Worm (Caenorhabditis elegans) whole organism, L1 larva: ENCODE results near the gene cat-4.

Experiments
- C04F5.9 ChIP-seq: sonication (generic microtip); optimal IDR thresholded peaks from 2 replicates; lab custom pipeline; 2016; ENCODE audit warnings: missing genetic modification characterization, missing compliant biosample characterization
- C16A3.4 ChIP-seq: fragments of 150-350 bp; optimal IDR thresholded peaks from 2 replicates; lab custom pipeline; 2014; ENCODE audit warnings: missing biosample characterization, missing genetic modification characterization
- F16B12.6 ChIP-seq: fragments of 150-350 bp; optimal IDR thresholded peaks from 2 replicates; lab custom pipeline; 2014; ENCODE audit warnings: missing biosample characterization, missing genetic modification characterization
- aha-1 ChIP-seq: fragments of 150-350 bp; optimal IDR thresholded peaks from 2 replicates; lab custom pipeline; 2014; ENCODE audit warnings: missing biosample characterization, missing genetic modification characterization
- blmp-1 ChIP-seq: fragments of 150-350 bp; optimal IDR thresholded peaks from 2 replicates; lab custom pipeline; 2014; ENCODE audit warnings: missing biosample characterization, missing genetic modification characterization
- ceh-63 ChIP-seq: fragments of 200-800 bp; sonication (Bioruptor generic); optimal IDR thresholded peaks from 2 replicates; lab custom pipeline; 2018; ENCODE audit warnings: mild to moderate bottlenecking, missing genetic modification characterization, missing compliant biosample characterization
- ceh-8 ChIP-seq: fragments of 200-800 bp; sonication (Bioruptor generic); optimal IDR thresholded peaks from 2 replicates; lab custom pipeline; 2018; ENCODE audit warnings: mild to moderate bottlenecking, missing genetic modification characterization, moderate library complexity, missing compliant biosample characterization
- ceh-88 ChIP-seq: fragments of 200-800 bp; sonication (Bioruptor generic); IDR thresholded peaks from 2 replicates; pipeline ENCODE4 v1.3.6; 2022; ENCODE audit warnings: missing genetic modification characterization, missing compliant biosample characterization
- dpl-1 ChIP-seq, 3 experiments: fragments of 150-350 bp in 2 of 3; sonication (generic microtip) in 1 of 3; optimal IDR thresholded peaks; 2 replicates each; lab custom pipeline; 2014 to 2017; ENCODE audit warnings: missing biosample characterization in 3 of 3, missing genetic modification characterization in 3 of 3, missing genetic modification reagents in 3 of 3
- efl-1 ChIP-seq, 4 experiments: fragments of 150-350 bp; optimal IDR thresholded peaks in 3 of 4; peaks in 1 of 4; 1 replicate in 1 of 4; 2 replicates in 3 of 4; lab custom pipeline; 2014; ENCODE audit warnings: missing biosample characterization in 2 of 4, missing genetic modification characterization in 2 of 4, missing genetic modification reagents in 2 of 4
- elt-3 ChIP-seq, 6 experiments: fragments of 150-350 bp in 1 of 6; sonication (generic microtip); optimal IDR thresholded peaks; 2 replicates each; lab custom pipeline; 2017 to 2018; ENCODE audit warnings: missing biosample characterization in 6 of 6, missing genetic modification characterization in 6 of 6, inconsistent platforms in 1 of 6
- fos-1 ChIP-seq: fragments of 150-350 bp; optimal IDR thresholded peaks from 2 replicates; lab custom pipeline; 2014; ENCODE audit warnings: missing biosample characterization, missing genetic modification characterization
- grh-1 ChIP-seq: fragments of 200-800 bp; sonication (Bioruptor generic); IDR thresholded peaks from 2 replicates; pipeline ENCODE4 v1.3.6; 2022; ENCODE audit warnings: missing genetic modification reagents, missing genetic modification characterization, missing compliant biosample characterization
- hlh-4 ChIP-seq: sonication (generic microtip); optimal IDR thresholded peaks from 2 replicates; lab custom pipeline; 2016; ENCODE audit warnings: mild to moderate bottlenecking, missing genetic modification characterization, missing compliant biosample characterization
- irx-1 ChIP-seq: sonication (generic microtip); optimal IDR thresholded peaks from 2 replicates; lab custom pipeline; 2016; ENCODE audit warnings: missing genetic modification characterization, missing compliant biosample characterization
- isw-1 ChIP-seq: fragments of 200-800 bp; sonication (Bioruptor generic); IDR thresholded peaks from 2 replicates; pipeline ENCODE4 v1.3.6; 2022; ENCODE audit warnings: missing genetic modification characterization, missing compliant biosample characterization
- lin-14 ChIP-seq: fragments of 200-800 bp; sonication (Bioruptor generic); optimal IDR thresholded peaks from 2 replicates; lab custom pipeline; 2018; ENCODE audit warnings: mild to moderate bottlenecking, missing genetic modification characterization, moderate library complexity, missing compliant biosample characterization
- lin-39 ChIP-seq: fragments of 150-350 bp; optimal IDR thresholded peaks from 2 replicates; lab custom pipeline; 2014; ENCODE audit warnings: missing biosample characterization, missing genetic modification reagents, missing genetic modification characterization
- lsy-2 ChIP-seq, 2 experiments: fragments of 150-350 bp; optimal IDR thresholded peaks; 2 replicates each; lab custom pipeline; 2014; ENCODE audit warnings: missing biosample characterization in 2 of 2, missing genetic modification characterization in 2 of 2
- mab-9 ChIP-seq: fragments of 200-800 bp; sonication (Bioruptor generic); IDR thresholded peaks from 2 replicates; pipeline ENCODE4 v1.3.6; 2022; ENCODE audit warnings: missing genetic modification reagents, missing genetic modification characterization, missing compliant biosample characterization
- mep-1 ChIP-seq: fragments of 150-350 bp; optimal IDR thresholded peaks from 2 replicates; lab custom pipeline; 2014; ENCODE audit warnings: missing biosample characterization, missing genetic modification characterization
- nhr-19 ChIP-seq: fragments of 200-800 bp; sonication (Bioruptor generic); conservative IDR thresholded peaks from 2 replicates; pipeline ENCODE4 v1.3.6; 2022; ENCODE audit warnings: missing genetic modification characterization, missing compliant biosample characterization
- nhr-20 ChIP-seq: sonication (generic microtip); optimal IDR thresholded peaks from 2 replicates; lab custom pipeline; 2016; ENCODE audit warnings: mild to moderate bottlenecking, missing genetic modification characterization, missing compliant biosample characterization
- nhr-237 ChIP-seq: fragments of 150-350 bp; optimal IDR thresholded peaks from 2 replicates; lab custom pipeline; 2014; ENCODE audit warnings: missing biosample characterization, missing genetic modification characterization
- nhr-28 ChIP-seq: fragments of 150-350 bp; optimal IDR thresholded peaks from 2 replicates; lab custom pipeline; 2014; ENCODE audit warnings: missing biosample characterization, missing genetic modification characterization
- nhr-71 ChIP-seq: sonication (generic microtip); optimal IDR thresholded peaks from 2 replicates; lab custom pipeline; 2016; ENCODE audit warnings: mild to moderate bottlenecking, missing genetic modification characterization, moderate library complexity, missing compliant biosample characterization
- nhr-85 ChIP-seq: sonication (generic microtip); peaks from one replicate; lab custom pipeline; 2016; ENCODE audit warnings: missing genetic modification characterization, inconsistent platforms, missing compliant biosample characterization
- pax-3 ChIP-seq: fragments of 200-800 bp; sonication (Bioruptor generic); optimal IDR thresholded peaks from 2 replicates; lab custom pipeline; 2018; ENCODE audit warnings: mild to moderate bottlenecking, missing genetic modification characterization, moderate library complexity, missing compliant biosample characterization
- pqm-1 ChIP-seq: sonication (generic microtip); optimal IDR thresholded peaks from 3 replicates; lab custom pipeline; 2017; ENCODE audit warnings: missing biosample characterization, missing genetic modification characterization
- skn-1 ChIP-seq: fragments of 150-350 bp; optimal IDR thresholded peaks from 2 replicates; lab custom pipeline; 2014; ENCODE audit warnings: missing biosample characterization, missing genetic modification characterization
- sptf-1 ChIP-seq: fragments of 150-350 bp; optimal IDR thresholded peaks from 2 replicates; lab custom pipeline; 2014; ENCODE audit warnings: missing biosample characterization, missing genetic modification characterization
- swsn-7 ChIP-seq: sonication (generic microtip); optimal IDR thresholded peaks from 2 replicates; lab custom pipeline; 2016; ENCODE audit warnings: missing genetic modification characterization, missing compliant biosample characterization
- tlp-1 ChIP-seq: fragments of 150-350 bp; optimal IDR thresholded peaks from 2 replicates; lab custom pipeline; 2014; ENCODE audit warnings: missing biosample characterization, missing genetic modification characterization
- unc-130 ChIP-seq: fragments of 150-350 bp; optimal IDR thresholded peaks from 2 replicates; lab custom pipeline; 2017; ENCODE audit warnings: missing biosample characterization, missing genetic modification characterization, inconsistent platforms
- unc-86 ChIP-seq: sonication (generic microtip); optimal IDR thresholded peaks from 2 replicates; lab custom pipeline; 2016; ENCODE audit warnings: missing genetic modification characterization, missing compliant biosample characterization
- vab-15 ChIP-seq: sonication (generic microtip); optimal IDR thresholded peaks from 2 replicates; lab custom pipeline; 2017; ENCODE audit warnings: missing genotype, mild to moderate bottlenecking, missing genetic modification characterization, missing compliant biosample characterization
- zag-1 ChIP-seq: fragments of 150-350 bp; optimal IDR thresholded peaks from 2 replicates; lab custom pipeline; 2014; ENCODE audit warnings: missing biosample characterization, missing genetic modification characterization
- ztf-11 ChIP-seq, 2 experiments: sonication (generic microtip); optimal IDR thresholded peaks; 2 replicates each; lab custom pipeline; 2016 to 2017; ENCODE audit warnings: missing genetic modification characterization in 2 of 2, missing biosample characterization in 1 of 2, missing compliant biosample characterization in 1 of 2
- ztf-4 ChIP-seq: fragments of 150-350 bp; optimal IDR thresholded peaks from 2 replicates; lab custom pipeline; 2014; ENCODE audit warnings: missing biosample characterization, missing genetic modification characterization

Gene cat-4

ce11 chrV:10555239-10555638 lies 9.4 kb upstream of the cat-4 start, which contains the start of gene F32G8.3:
TSS of gene F32G8.3 (minus strand) at chrV:10555339.
- TF ChIP-seq dpl-1 (GFP tag; optimal IDR thresholded peaks at IDR 0.05; lab: Kevin White, UChicago) (no peak), ceh-88 (GFP tag; lab: Robert Waterston, UW) (no peak), pqm-1 (tag; lab: Kevin White, UChicago) (no peak), F16B12.6 (tag; lab: Kevin White, UChicago) (no peak), isw-1 (GFP tag; lab: Robert Waterston, UW) (no peak), lin-39 (no peak), blmp-1 (tag; lab: Kevin White, UChicago) (no peak), ceh-8 (GFP tag; lab: Kevin White, UChicago) (no peak), ztf-11 (tag; optimal IDR thresholded peaks at IDR 0.05; lab: Kevin White, UChicago) (no peak), tlp-1 (no peak), C04F5.9 (tag; lab: Kevin White, UChicago) (no peak)

ce11 chrV:10556362-10556761 lies 8.3 kb upstream of the cat-4 start:
- peak; percentile 42; the same call in 1 of the 2 replicates for TF ChIP-seq grh-1
- TF ChIP-seq ztf-4 (tag; lab: Kevin White, UChicago), result no peak
- peak; percentile 72 for TF ChIP-seq nhr-85 (tag; lab: Kevin White, UChicago)
- TF ChIP-seq pax-3, result no peak
- no peak for TF ChIP-seq nhr-237 (tag; lab: Kevin White, UChicago)

- TF ChIP-seq nhr-20 (tag; lab: Kevin White, UChicago), result peak; percentile 48
- peak in 1 of 3 experiments; percentile 14 for TF ChIP-seq dpl-1 (GFP tag; optimal IDR thresholded peaks at IDR 0.05; lab: Kevin White, UChicago)
- no peak for TF ChIP-seq ztf-11 (tag; optimal IDR thresholded peaks at IDR 0.05; lab: Kevin White, UChicago)
- peak; percentile 41 for TF ChIP-seq nhr-71 (tag; lab: Kevin White, UChicago)
- no peak for TF ChIP-seq ceh-63 (GFP tag; lab: Kevin White, UChicago)
- TF ChIP-seq nhr-85 (tag; lab: Kevin White, UChicago), result peak; percentile 87
- no peak for TF ChIP-seq irx-1 (tag; lab: Kevin White, UChicago)
- TF ChIP-seq nhr-19 (GFP tag; lab: Robert Waterston, UW), result peak; percentile 7; the same call in 1 of the 2 replicates
- no peak for TF ChIP-seq efl-1 (optimal IDR thresholded peaks at IDR 0.05; lab: Kevin White, UChicago)
- TF ChIP-seq efl-1 (GFP tag; optimal IDR thresholded peaks at IDR 0.05 in 1 of 2; lab: Kevin White, UChicago), result peak in 1 of 2 experiments; percentile 67
- peak; percentile 71 for TF ChIP-seq vab-15
- TF ChIP-seq unc-130 (tag; lab: Kevin White, UChicago), result peak; percentile 57
- TF ChIP-seq blmp-1 (tag; lab: Kevin White, UChicago), result peak; percentile 90
- peak in 5 of 6 experiments; percentile 45 to 80 (median 69) for TF ChIP-seq elt-3 (tag; optimal IDR thresholded peaks at IDR 0.05; lab: Kevin White, UChicago)
- 0 out of 2 replicates have a peak, but pooled peaks have one; percentile 19 for TF ChIP-seq grh-1
- TF ChIP-seq C16A3.4 (tag; lab: Kevin White, UChicago), result peak; percentile 9
Measured at ce11 chrV:10557094-10557493, 7.6 kb upstream of the cat-4 start.

ce11 chrV:10557676-10558075 lies 7.0 kb upstream of the cat-4 start, which contains the start of gene best-14:
TSS of gene best-14 (plus strand) at chrV:10557976.
- TF ChIP-seq tlp-1, result no peak
- no peak for TF ChIP-seq fos-1
- peak; percentile 10 for TF ChIP-seq lin-14
- peak; percentile 64 for TF ChIP-seq blmp-1 (tag; lab: Kevin White, UChicago)

ce11 chrV:10560621-10561020 lies 4.1 kb upstream of the cat-4 start, which contains the start of gene col-152:
TSS of gene col-152 (plus strand) at chrV:10560921.
- TF ChIP-seq nhr-28, result no peak
- no peak for TF ChIP-seq aha-1 (tag; lab: Kevin White, UChicago)
- no peak for TF ChIP-seq pax-3
- no peak for TF ChIP-seq mab-9 (GFP tag; lab: Robert Waterston, UW)
- TF ChIP-seq blmp-1 (tag; lab: Kevin White, UChicago), result no peak
- TF ChIP-seq mep-1 (tag; lab: Kevin White, UChicago), result no peak
- TF ChIP-seq skn-1 (tag; lab: Kevin White, UChicago), result no peak
- TF ChIP-seq unc-86 (tag; lab: Kevin White, UChicago), result no peak
- no peak for TF ChIP-seq zag-1
- no peak for TF ChIP-seq sptf-1 (tag; lab: Kevin White, UChicago)
- TF ChIP-seq swsn-7 (tag; lab: Kevin White, UChicago), result no peak
- no peak for TF ChIP-seq pqm-1 (tag; lab: Kevin White, UChicago)
- TF ChIP-seq dpl-1 (GFP tag; optimal IDR thresholded peaks at IDR 0.05; lab: Kevin White, UChicago), result no peak
- TF ChIP-seq lsy-2 (tag; optimal IDR thresholded peaks at IDR 0.05; lab: Kevin White, UChicago), result no peak
- TF ChIP-seq hlh-4 (tag; lab: Kevin White, UChicago), result no peak
- TF ChIP-seq nhr-20 (tag; lab: Kevin White, UChicago), result no peak
